Fruit fly (Drosophila melanogaster) whole organism, embryonic: ENCODE results near the gene Nse4.

ENCODE experiments used
- CG10654 ChIP-seq: fragments of 200-800 bp; sonication (Bioruptor generic); optimal IDR thresholded peaks from 2 replicates; lab custom pipeline; 2016; ENCODE audit warnings: missing biosample characterization, missing genetic modification characterization
- CG11093 ChIP-seq: fragments of 200-800 bp; sonication (Bioruptor generic); IDR thresholded peaks from 3 replicates; pipeline ENCODE4 v1.3.6; 2022; ENCODE audit warnings: missing biosample characterization, missing genetic modification characterization
- CG12236 ChIP-seq: fragments of 200-800 bp; sonication (Bioruptor generic); optimal IDR thresholded peaks from 2 replicates; lab custom pipeline; 2016; ENCODE audit warnings: missing biosample characterization, missing genetic modification characterization
- CG1233 ChIP-seq: fragments of 200-800 bp; sonication (Bioruptor generic); optimal IDR thresholded peaks from 4 replicates; lab custom pipeline; 2018; ENCODE audit warnings: missing biosample characterization, mild to moderate bottlenecking, missing genetic modification characterization
- CG12744 ChIP-seq: fragments of 200-800 bp; sonication (Bioruptor generic); optimal IDR thresholded peaks from 2 replicates; lab custom pipeline; 2016; ENCODE audit warnings: missing biosample characterization, missing genetic modification characterization
- CG13424 ChIP-seq: fragments of 200-800 bp; sonication (Bioruptor generic); optimal IDR thresholded peaks from 2 replicates; lab custom pipeline; 2019; ENCODE audit warnings: missing biosample characterization, mild to moderate bottlenecking, missing genetic modification characterization, moderate library complexity
- CG14050 ChIP-seq: fragments of 200-800 bp; sonication (Bioruptor generic); IDR thresholded peaks from 3 replicates; pipeline ENCODE4 v1.3.6; 2022; ENCODE audit warnings: missing biosample characterization, missing genetic modification characterization
- CG14710 ChIP-seq: fragments of 200-800 bp; sonication (Bioruptor generic); optimal IDR thresholded peaks from 3 replicates; lab custom pipeline; 2019; ENCODE audit warnings: missing biosample characterization, mild to moderate bottlenecking, missing genetic modification characterization, moderate library complexity
- CG15011 ChIP-seq: fragments of 200-800 bp; sonication (Bioruptor generic); optimal IDR thresholded peaks from 3 replicates; lab custom pipeline; 2018; ENCODE audit warnings: missing biosample characterization, mild to moderate bottlenecking, missing genetic modification characterization
- CG17912 ChIP-seq: fragments of 200-800 bp; sonication (Bioruptor generic); optimal IDR thresholded peaks from 2 replicates; lab custom pipeline; 2018; ENCODE audit warnings: missing biosample characterization, mild to moderate bottlenecking, missing genetic modification characterization
- CG1792 ChIP-seq: fragments of 200-800 bp; sonication (Bioruptor generic); optimal IDR thresholded peaks from 2 replicates; lab custom pipeline; 2016; ENCODE audit warnings: missing biosample characterization, missing genetic modification characterization
- CG1832 ChIP-seq: fragments of 200-800 bp; sonication (Bioruptor generic); optimal IDR thresholded peaks from 2 replicates; lab custom pipeline; 2017; ENCODE audit warnings: missing biosample characterization, mild to moderate bottlenecking, missing genetic modification characterization, inconsistent platforms
- CG2120 ChIP-seq: fragments of 200-800 bp; sonication (Bioruptor generic); optimal IDR thresholded peaks from 3 replicates; lab custom pipeline; 2016; ENCODE audit warnings: missing biosample characterization, missing genetic modification characterization
- CG2202 ChIP-seq: fragments of 200-800 bp; sonication (Bioruptor generic); optimal IDR thresholded peaks from 2 replicates; lab custom pipeline; 2018; ENCODE audit warnings: missing biosample characterization, mild to moderate bottlenecking, missing genetic modification characterization
- CG3163 ChIP-seq: fragments of 200-800 bp; sonication (Bioruptor generic); optimal IDR thresholded peaks from 3 replicates; lab custom pipeline; 2016; ENCODE audit warnings: missing biosample characterization, missing genetic modification characterization
- CG3281 ChIP-seq: fragments of 200-800 bp; sonication (Bioruptor generic); optimal IDR thresholded peaks from 3 replicates; lab custom pipeline; 2017; ENCODE audit warnings: missing biosample characterization, mild to moderate bottlenecking, missing genetic modification characterization
- CG34376 ChIP-seq: fragments of 200-800 bp; sonication (Bioruptor generic); optimal IDR thresholded peaks from 2 replicates; lab custom pipeline; 2018; ENCODE audit warnings: missing biosample characterization, mild to moderate bottlenecking, missing genetic modification characterization
- CG5180 ChIP-seq: fragments of 200-800 bp; sonication (Bioruptor generic); optimal IDR thresholded peaks from 3 replicates; lab custom pipeline; 2017; ENCODE audit warnings: missing biosample characterization, missing genetic modification characterization, mild to moderate bottlenecking, moderate library complexity, missing genetic modification reagents
- CG5953 ChIP-seq: fragments of 200-800 bp; sonication (Bioruptor generic); IDR thresholded peaks from 2 replicates; pipeline ENCODE4 v1.3.6; 2022; ENCODE audit warnings: missing biosample characterization, missing genetic modification characterization
- CG6175 ChIP-seq: fragments of 200-800 bp; sonication (Bioruptor generic); IDR thresholded peaks from 3 replicates; pipeline ENCODE4 v1.3.6; 2022; ENCODE audit warnings: missing biosample characterization, missing genetic modification characterization
- CG6272 ChIP-seq: fragments of 200-800 bp; sonication (Bioruptor generic); IDR thresholded peaks from 2 replicates; pipeline ENCODE4 v1.3.6; 2022; ENCODE audit warnings: missing biosample characterization, missing genetic modification characterization
- CG7745 ChIP-seq: fragments of 200-800 bp; sonication (Bioruptor generic); optimal IDR thresholded peaks from 2 replicates; lab custom pipeline; 2018; ENCODE audit warnings: missing biosample characterization, mild to moderate bottlenecking, missing genetic modification characterization, moderate library complexity
- CG9817 ChIP-seq: fragments of 200-800 bp; sonication (Bioruptor generic); optimal IDR thresholded peaks from 2 replicates; lab custom pipeline; 2018; ENCODE audit warnings: missing biosample characterization, mild to moderate bottlenecking, missing genetic modification characterization, moderate library complexity
- Dip3 ChIP-seq: fragments of 200-800 bp; sonication (Bioruptor generic); optimal IDR thresholded peaks from 3 replicates; lab custom pipeline; 2016; ENCODE audit warnings: missing biosample characterization, missing genetic modification characterization
- Gug ChIP-seq: fragments of 200-800 bp; sonication (Bioruptor generic); IDR thresholded peaks from 4 replicates; pipeline ENCODE4 v1.3.6; 2022; ENCODE audit warnings: missing biosample characterization, missing genetic modification characterization
- Hsf ChIP-seq: fragments of 200-800 bp; sonication (Bioruptor generic); optimal IDR thresholded peaks from 3 replicates; lab custom pipeline; 2016; ENCODE audit warnings: missing biosample characterization, missing genetic modification characterization
- MESR4 ChIP-seq: fragments of 200-800 bp; sonication (Bioruptor generic); optimal IDR thresholded peaks from 2 replicates; lab custom pipeline; 2018; ENCODE audit warnings: missing biosample characterization, mild to moderate bottlenecking, missing genetic modification characterization, moderate library complexity
- Meics ChIP-seq: fragments of 200-800 bp; sonication (Bioruptor generic); optimal IDR thresholded peaks from 2 replicates; lab custom pipeline; 2017; ENCODE audit warnings: missing biosample characterization, mild to moderate bottlenecking, missing genetic modification characterization
- NC2β ChIP-seq: fragments of 200-800 bp; sonication (Bioruptor generic); optimal IDR thresholded peaks from 2 replicates; lab custom pipeline; 2016; ENCODE audit warnings: missing biosample characterization, missing genetic modification characterization
- Ravus ChIP-seq: fragments of 200-800 bp; sonication (Bioruptor generic); IDR thresholded peaks from 2 replicates; pipeline ENCODE4 v1.3.6; 2022; ENCODE audit warnings: missing biosample characterization, missing genetic modification characterization
- Scr ChIP-seq: fragments of 200-800 bp; sonication (Bioruptor generic); IDR thresholded peaks from 2 replicates; pipeline ENCODE4 v1.3.6; 2022; ENCODE audit warnings: missing biosample characterization, missing genetic modification characterization; ENCODE audit not compliant: partially characterized antibody
- aop ChIP-seq: fragments of 200-800 bp; sonication (Bioruptor generic); IDR thresholded peaks from 2 replicates; pipeline ENCODE4 v1.3.6; 2022; ENCODE audit warnings: missing biosample characterization, missing genetic modification characterization
- ase ChIP-seq: fragments of 200-800 bp; sonication (Bioruptor generic); IDR thresholded peaks from 3 replicates; pipeline ENCODE4 v1.3.6; 2022; ENCODE audit warnings: missing biosample characterization, missing genetic modification characterization
- bcd ChIP-seq: fragments of 200-800 bp; sonication (Bioruptor generic); optimal IDR thresholded peaks from 2 replicates; lab custom pipeline; 2017; ENCODE audit warnings: missing biosample characterization, mild to moderate bottlenecking, missing genetic modification characterization
- br ChIP-seq: fragments of >200 bp; optimal IDR thresholded peaks from 2 replicates; lab custom pipeline; 2017
- bsh ChIP-seq, 2 experiments: fragments of 200-800 bp; sonication (Bioruptor generic); optimal IDR thresholded peaks; 2 replicates each; lab custom pipeline; 2017 to 2018; ENCODE audit warnings: mild to moderate bottlenecking in 2 of 2, missing biosample characterization in 2 of 2, missing genetic modification characterization in 2 of 2, moderate library complexity in 1 of 2
- cad ChIP-seq: fragments of >200 bp; optimal IDR thresholded peaks from 2 replicates; lab custom pipeline; 2017; ENCODE audit warnings: missing biosample characterization, missing genetic modification characterization
- dm ChIP-seq: fragments of 200-800 bp; sonication (Bioruptor generic); optimal IDR thresholded peaks from 3 replicates; lab custom pipeline; 2016; ENCODE audit warnings: missing biosample characterization, missing genetic modification characterization
- emc ChIP-seq: fragments of 200-800 bp; sonication (Bioruptor generic); optimal IDR thresholded peaks from 2 replicates; lab custom pipeline; 2016; ENCODE audit warnings: missing biosample characterization, missing genetic modification characterization
- eyg ChIP-seq: fragments of 200-800 bp; sonication (Bioruptor generic); optimal IDR thresholded peaks from 3 replicates; lab custom pipeline; 2016; ENCODE audit warnings: missing biosample characterization, missing genetic modification characterization
- fd64A ChIP-seq: fragments of 200-800 bp; sonication (Bioruptor generic); optimal IDR thresholded peaks from 3 replicates; lab custom pipeline; 2018; ENCODE audit warnings: missing biosample characterization, mild to moderate bottlenecking, missing genetic modification characterization
- gro ChIP-seq: fragments of 200-800 bp; sonication (Bioruptor generic); optimal IDR thresholded peaks from 2 replicates; lab custom pipeline; 2016; ENCODE audit warnings: missing biosample characterization, missing genetic modification characterization
- lola ChIP-seq, 3 experiments: fragments of >200 bp in 2 of 3; fragments of 200-800 bp in 1 of 3; sonication (Bioruptor generic) in 1 of 3; optimal IDR thresholded peaks; 2 replicates each; lab custom pipeline; 2017 to 2019; ENCODE audit warnings: missing biosample characterization in 3 of 3, missing genetic modification characterization in 3 of 3, mild to moderate bottlenecking in 1 of 3, moderate library complexity in 1 of 3
- mirr ChIP-seq: fragments of 200-800 bp; sonication (Bioruptor generic); optimal IDR thresholded peaks from 3 replicates; lab custom pipeline; 2018; ENCODE audit warnings: missing biosample characterization, mild to moderate bottlenecking, missing genetic modification characterization
- nau ChIP-seq: fragments of 200-800 bp; sonication (Bioruptor generic); optimal IDR thresholded peaks from 3 replicates; lab custom pipeline; 2017; ENCODE audit warnings: missing biosample characterization, mild to moderate bottlenecking, missing genetic modification characterization, missing genetic modification reagents
- nerfin-2 ChIP-seq: fragments of 200-800 bp; sonication (Bioruptor generic); IDR thresholded peaks from 2 replicates; pipeline ENCODE4 v1.3.6; 2022; ENCODE audit warnings: missing biosample characterization, missing genetic modification characterization; ENCODE audit not compliant: partially characterized antibody
- pros ChIP-seq: fragments of 200-800 bp; sonication (Bioruptor generic); optimal IDR thresholded peaks from 3 replicates; lab custom pipeline; 2019; ENCODE audit warnings: missing biosample characterization, mild to moderate bottlenecking, missing genetic modification characterization, moderate library complexity
- psq ChIP-seq: fragments of 200-800 bp; sonication (Bioruptor generic); optimal IDR thresholded peaks from 2 replicates; lab custom pipeline; 2017; ENCODE audit warnings: missing biosample characterization, missing genetic modification characterization
- slp2 ChIP-seq: fragments of 200-800 bp; sonication (Bioruptor generic); optimal IDR thresholded peaks from 2 replicates; lab custom pipeline; 2016; ENCODE audit warnings: missing biosample characterization, missing genetic modification characterization
- tap ChIP-seq: fragments of 200-800 bp; optimal IDR thresholded peaks from 3 replicates; lab custom pipeline; 2019; ENCODE audit warnings: missing biosample characterization, mild to moderate bottlenecking, missing genetic modification characterization, moderate library complexity
- twi ChIP-seq: fragments of 200-800 bp; optimal IDR thresholded peaks from 2 replicates; lab custom pipeline; 2019; ENCODE audit warnings: missing biosample characterization, mild to moderate bottlenecking, missing genetic modification characterization, moderate library complexity
- wek ChIP-seq: fragments of 200-800 bp; sonication (Bioruptor generic); optimal IDR thresholded peaks from 3 replicates; lab custom pipeline; 2018; ENCODE audit warnings: missing biosample characterization, mild to moderate bottlenecking, missing genetic modification characterization, moderate library complexity

The Nse4 gene

DNA sequence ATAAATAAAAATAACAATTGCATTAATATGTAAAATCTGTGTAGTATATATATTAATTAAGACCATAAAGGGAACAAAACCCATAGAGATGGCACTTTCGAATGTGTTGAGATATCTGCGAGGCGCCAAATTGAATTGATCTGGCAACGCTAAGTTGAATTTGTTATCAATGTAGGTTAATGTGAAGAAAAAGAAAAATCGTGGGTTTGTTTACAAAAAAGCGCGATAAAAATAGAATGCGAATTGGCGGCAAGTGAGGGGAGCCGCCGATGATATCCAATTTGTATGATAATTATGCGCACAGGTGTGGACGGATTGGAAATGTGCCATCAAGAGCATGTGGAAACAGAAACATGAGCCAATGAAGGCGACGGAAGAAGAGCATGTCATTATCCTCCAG, 40.6 kb downstream of the Nse4 start (continued):
- no peak for TF ChIP-seq twi
- no peak for TF ChIP-seq CG10654 (GFP tag; lab: Kevin White, UChicago)
- TF ChIP-seq CG6175 (GFP tag; lab: Robert Waterston, UW), result no peak
- no peak for TF ChIP-seq Hsf (GFP tag; lab: Kevin White, UChicago)
- TF ChIP-seq Scr (GFP tag; lab: Robert Waterston, UW), result peak; percentile 54; the same call in 1 of the 2 replicates
- TF ChIP-seq nau (GFP tag; lab: Kevin White, UChicago), result peak; percentile 31
- no peak for TF ChIP-seq CG15011 (GFP tag; lab: Kevin White, UChicago)
- no peak for TF ChIP-seq MESR4 (GFP tag; lab: Kevin White, UChicago)
- no peak for TF ChIP-seq tap (tag; lab: Kevin White, UChicago)
- no peak for TF ChIP-seq CG11093 (GFP tag; lab: Robert Waterston, UW)
- peak; percentile 8 for TF ChIP-seq wek (GFP tag; lab: Kevin White, UChicago)
- no peak for TF ChIP-seq CG12236
- TF ChIP-seq Ravus (GFP tag; lab: Robert Waterston, UW), result no peak
- no peak for TF ChIP-seq CG34376
- no peak for TF ChIP-seq CG5953 (GFP tag; lab: Robert Waterston, UW)
- peak; percentile 11; the same call in 1 of the 2 replicates for TF ChIP-seq nerfin-2
- no peak for TF ChIP-seq pros (GFP tag; lab: Kevin White, UChicago)
- no peak for TF ChIP-seq fd64A (GFP tag; lab: Kevin White, UChicago)
- TF ChIP-seq CG3163, result no peak
- TF ChIP-seq CG14710, result peak; percentile 30
- TF ChIP-seq CG14050, result no peak
- TF ChIP-seq CG2202 (tag; lab: Kevin White, UChicago), result no peak
- no peak for TF ChIP-seq Gug (GFP tag; lab: Robert Waterston, UW)
- no peak for TF ChIP-seq Dip3
- no peak for TF ChIP-seq CG17912 (GFP tag; lab: Kevin White, UChicago)
- no peak for TF ChIP-seq slp2 (GFP tag; lab: Kevin White, UChicago)
- no peak for TF ChIP-seq CG6272 (GFP tag; lab: Robert Waterston, UW)
- no peak for TF ChIP-seq Meics (GFP tag; lab: Kevin White, UChicago)
- no peak for TF ChIP-seq CG9817 (tag; lab: Kevin White, UChicago)
- TF ChIP-seq bcd, result no peak
- no peak for TF ChIP-seq emc (GFP tag; lab: Kevin White, UChicago)
- TF ChIP-seq psq (GFP tag; lab: Kevin White, UChicago), result no peak
- TF ChIP-seq CG1832 (GFP tag; lab: Kevin White, UChicago), result no peak
- no peak for TF ChIP-seq CG7745
- TF ChIP-seq NC2β (GFP tag; lab: Kevin White, UChicago), result no peak
- TF ChIP-seq CG3281 (GFP tag; lab: Kevin White, UChicago), result no peak
- no peak for TF ChIP-seq ase (GFP tag; lab: Robert Waterston, UW)
- no peak for TF ChIP-seq gro (GFP tag; lab: Kevin White, UChicago)
- TF ChIP-seq bsh (GFP tag; optimal IDR thresholded peaks at IDR 0.05; lab: Kevin White, UChicago), result no peak
- TF ChIP-seq br (lab: Kevin White, UChicago), result no peak
- no peak for TF ChIP-seq CG2120 (GFP tag; lab: Kevin White, UChicago)
- TF ChIP-seq CG1792 (GFP tag; lab: Kevin White, UChicago), result no peak
- TF ChIP-seq mirr (GFP tag; lab: Kevin White, UChicago), result no peak
- no peak for TF ChIP-seq lola (GFP tag; optimal IDR thresholded peaks at IDR 0.05; lab: Kevin White, UChicago)
- TF ChIP-seq dm, result no peak
- no peak for TF ChIP-seq CG12744 (GFP tag; lab: Kevin White, UChicago)
- no peak for TF ChIP-seq CG1233 (GFP tag; lab: Kevin White, UChicago)
- no peak for TF ChIP-seq eyg (GFP tag; lab: Kevin White, UChicago)
- TF ChIP-seq aop, result no peak
- no peak for TF ChIP-seq cad (GFP tag; lab: Kevin White, UChicago)
- no peak for TF ChIP-seq CG13424 (tag; lab: Kevin White, UChicago)
- TF ChIP-seq CG5180 (GFP tag; lab: Kevin White, UChicago), result no peak
